Fruit fly (Drosophila melanogaster) whole organism, embryonic: Measurements from ENCODE around the gene Hsp70Aa.

Source experiments
- Atf3 ChIP-seq: fragments of 200-800 bp; sonication (Bioruptor generic); optimal IDR thresholded peaks from 3 replicates; lab custom pipeline; 2016; ENCODE audit warnings: missing biosample characterization, missing genetic modification characterization
- CG10147 ChIP-seq: fragments of 200-800 bp; sonication (Bioruptor generic); optimal IDR thresholded peaks from 2 replicates; lab custom pipeline; 2019; ENCODE audit warnings: missing biosample characterization, mild to moderate bottlenecking, missing genetic modification characterization, moderate library complexity
- CG10366 ChIP-seq: fragments of 200-800 bp; sonication (Bioruptor generic); IDR thresholded peaks from 2 replicates; pipeline ENCODE4 v1.3.6; 2022; ENCODE audit warnings: missing biosample characterization, missing genetic modification characterization
- CG11504 ChIP-seq: fragments of 200-800 bp; sonication (Bioruptor generic); optimal IDR thresholded peaks from 3 replicates; lab custom pipeline; 2019; ENCODE audit warnings: missing biosample characterization, mild to moderate bottlenecking, missing genetic modification characterization, moderate library complexity
- CG12071 ChIP-seq: fragments of 200-800 bp; sonication (Bioruptor generic); optimal IDR thresholded peaks from 3 replicates; lab custom pipeline; 2018; ENCODE audit warnings: missing biosample characterization, mild to moderate bottlenecking, missing genetic modification characterization
- CG1529 ChIP-seq: fragments of 200-800 bp; sonication (Bioruptor generic); optimal IDR thresholded peaks from 3 replicates; lab custom pipeline; 2018; ENCODE audit warnings: missing biosample characterization, missing genetic modification characterization
- CG17361 ChIP-seq: fragments of 200-800 bp; sonication (Bioruptor generic); IDR thresholded peaks from 3 replicates; pipeline ENCODE4 v1.3.6; 2022; ENCODE audit warnings: missing biosample characterization, missing genetic modification characterization
- CG17568 ChIP-seq: fragments of 200-800 bp; sonication (Bioruptor generic); optimal IDR thresholded peaks from 2 replicates; lab custom pipeline; 2018; ENCODE audit warnings: missing biosample characterization, mild to moderate bottlenecking, missing genetic modification characterization, moderate library complexity
- CG2116 ChIP-seq: fragments of 200-800 bp; sonication (Bioruptor generic); optimal IDR thresholded peaks from 3 replicates; lab custom pipeline; 2018; ENCODE audit warnings: missing biosample characterization, mild to moderate bottlenecking, missing genetic modification characterization
- CG2712 ChIP-seq: fragments of 200-800 bp; optimal IDR thresholded peaks from 3 replicates; lab custom pipeline; 2019; ENCODE audit warnings: missing biosample characterization, mild to moderate bottlenecking, missing genetic modification characterization, moderate library complexity
- CG3163 ChIP-seq: fragments of 200-800 bp; sonication (Bioruptor generic); optimal IDR thresholded peaks from 3 replicates; lab custom pipeline; 2016; ENCODE audit warnings: missing biosample characterization, missing genetic modification characterization
- CG5953 ChIP-seq: fragments of 200-800 bp; sonication (Bioruptor generic); IDR thresholded peaks from 2 replicates; pipeline ENCODE4 v1.3.6; 2022; ENCODE audit warnings: missing biosample characterization, missing genetic modification characterization
- CG6654 ChIP-seq: fragments of 200-800 bp; sonication (Bioruptor generic); optimal IDR thresholded peaks from 2 replicates; lab custom pipeline; 2017; ENCODE audit warnings: missing biosample characterization, mild to moderate bottlenecking, missing genetic modification characterization
- CG7372 ChIP-seq: fragments of 200-800 bp; sonication (Bioruptor generic); IDR thresholded peaks from 2 replicates; pipeline ENCODE4 v1.3.6; 2022; ENCODE audit warnings: missing biosample characterization, missing genetic modification characterization
- CTCF ChIP-seq: fragments of 200-800 bp; sonication (Bioruptor generic); optimal IDR thresholded peaks from 2 replicates; lab custom pipeline; 2017; ENCODE audit warnings: missing biosample characterization, mild to moderate bottlenecking, missing genetic modification characterization, moderate library complexity
- D ChIP-seq, 2 experiments: fragments of 200-800 bp in 1 of 2; fragments of >200 bp in 1 of 2; sonication (Bioruptor generic) in 1 of 2; optimal IDR thresholded peaks; 2 replicates in 1 of 2; 3 replicates in 1 of 2; lab custom pipeline; 2017; ENCODE audit warnings: mild to moderate bottlenecking in 1 of 2, missing biosample characterization in 1 of 2, missing genetic modification characterization in 1 of 2, missing genetic modification reagents in 1 of 2
- D19A ChIP-seq: fragments of 200-800 bp; optimal IDR thresholded peaks from 3 replicates; lab custom pipeline; 2019; ENCODE audit warnings: missing biosample characterization, mild to moderate bottlenecking, missing genetic modification characterization, moderate library complexity
- Dek ChIP-seq: fragments of 200-800 bp; sonication (Bioruptor generic); optimal IDR thresholded peaks from 3 replicates; lab custom pipeline; 2019; ENCODE audit warnings: missing biosample characterization, mild to moderate bottlenecking, missing genetic modification characterization, moderate library complexity
- E2f2 ChIP-seq: fragments of 200-800 bp; sonication (Bioruptor generic); IDR thresholded peaks from 2 replicates; pipeline ENCODE4 v1.3.6; 2022; ENCODE audit warnings: missing biosample characterization, missing genetic modification characterization
- GATAe ChIP-seq: fragments of 200-800 bp; sonication (Bioruptor generic); conservative IDR thresholded peaks from 2 replicates; pipeline ENCODE4 v1.3.6; 2022; ENCODE audit warnings: missing biosample characterization, missing genetic modification characterization
- HLHmδ ChIP-seq: fragments of 200-800 bp; sonication (Bioruptor generic); optimal IDR thresholded peaks from 2 replicates; lab custom pipeline; 2018; ENCODE audit warnings: missing biosample characterization, mild to moderate bottlenecking, missing genetic modification characterization, moderate library complexity
- HmgZ ChIP-seq: fragments of 200-800 bp; sonication (Bioruptor generic); optimal IDR thresholded peaks from 2 replicates; lab custom pipeline; 2018; ENCODE audit warnings: missing biosample characterization, mild to moderate bottlenecking, missing genetic modification characterization
- Hmr ChIP-seq: fragments of 200-800 bp; sonication (Bioruptor generic); optimal IDR thresholded peaks from 3 replicates; lab custom pipeline; 2017; ENCODE audit warnings: mild to moderate bottlenecking, missing biosample characterization, missing genetic modification reagents, missing genetic modification characterization
- Hmx ChIP-seq: fragments of 200-800 bp; sonication (Bioruptor generic); optimal IDR thresholded peaks from 2 replicates; lab custom pipeline; 2016; ENCODE audit warnings: missing biosample characterization, missing genetic modification characterization
- Lpt ChIP-seq: fragments of >200 bp; optimal IDR thresholded peaks from 2 replicates; lab custom pipeline; 2018; ENCODE audit warnings: missing biosample characterization, missing genetic modification characterization
- Mes4 ChIP-seq: fragments of 200-800 bp; sonication (Bioruptor generic); optimal IDR thresholded peaks from 2 replicates; lab custom pipeline; 2016; ENCODE audit warnings: missing biosample characterization, missing genetic modification characterization
- NK7.1 ChIP-seq: fragments of 200-800 bp; sonication (Bioruptor generic); optimal IDR thresholded peaks from 3 replicates; lab custom pipeline; 2016; ENCODE audit warnings: missing biosample characterization, missing genetic modification characterization
- Nf-YB ChIP-seq: fragments of 200-800 bp; sonication (Bioruptor generic); optimal IDR thresholded peaks from 3 replicates; lab custom pipeline; 2019; ENCODE audit warnings: missing biosample characterization, mild to moderate bottlenecking, missing genetic modification characterization, moderate library complexity
- Ptx1 ChIP-seq: fragments of 200-800 bp; sonication (Bioruptor generic); IDR thresholded peaks from 2 replicates; pipeline ENCODE4 v1.3.6; 2022; ENCODE audit warnings: missing biosample characterization, missing genetic modification characterization
- Ravus ChIP-seq: fragments of 200-800 bp; sonication (Bioruptor generic); IDR thresholded peaks from 2 replicates; pipeline ENCODE4 v1.3.6; 2022; ENCODE audit warnings: missing biosample characterization, missing genetic modification characterization
- Stat92E ChIP-seq, 3 experiments: fragments of >200 bp in 2 of 3; fragments of 200-800 bp in 1 of 3; sonication (Bioruptor generic) in 1 of 3; optimal IDR thresholded peaks; 2 replicates each; lab custom pipeline; 2017 to 2019; ENCODE audit warnings: missing biosample characterization in 3 of 3, missing genetic modification characterization in 3 of 3, mild to moderate bottlenecking in 1 of 3, moderate library complexity in 1 of 3
- Vsx1 ChIP-seq: fragments of 200-800 bp; sonication (Bioruptor generic); optimal IDR thresholded peaks from 2 replicates; lab custom pipeline; 2017; ENCODE audit warnings: missing biosample characterization, mild to moderate bottlenecking, missing genetic modification characterization, missing genetic modification reagents
- al ChIP-seq: fragments of 200-800 bp; sonication (Bioruptor generic); IDR thresholded peaks from 2 replicates; pipeline ENCODE4 v1.3.6; 2022; ENCODE audit warnings: missing biosample characterization, missing genetic modification characterization
- bowl ChIP-seq: fragments of 200-800 bp; sonication (Bioruptor generic); IDR thresholded peaks from 2 replicates; pipeline ENCODE4 v1.3.6; 2022; ENCODE audit warnings: missing biosample characterization, missing genetic modification characterization
- ci ChIP-seq: fragments of 200-800 bp; sonication (Bioruptor generic); IDR thresholded peaks from 3 replicates; pipeline ENCODE4 v1.3.6; 2022; ENCODE audit warnings: missing biosample characterization, missing genetic modification characterization
- dysf ChIP-seq: fragments of 200-800 bp; sonication (Bioruptor generic); IDR thresholded peaks from 3 replicates; pipeline ENCODE4 v1.3.6; 2022; ENCODE audit warnings: missing biosample characterization, missing genetic modification characterization
- fd64A ChIP-seq: fragments of 200-800 bp; sonication (Bioruptor generic); optimal IDR thresholded peaks from 3 replicates; lab custom pipeline; 2018; ENCODE audit warnings: missing biosample characterization, mild to moderate bottlenecking, missing genetic modification characterization
- hb ChIP-seq: fragments of 200-800 bp; sonication (Bioruptor generic); IDR thresholded peaks from 3 replicates; pipeline ENCODE4 v1.3.6; 2022; ENCODE audit warnings: missing biosample characterization, missing genetic modification characterization; ENCODE audit not compliant: partially characterized antibody
- lmd ChIP-seq: fragments of 200-800 bp; sonication (Bioruptor generic); IDR thresholded peaks from 2 replicates; pipeline ENCODE4 v1.3.6; 2022; ENCODE audit warnings: missing biosample characterization, missing genetic modification characterization
- luna ChIP-seq: fragments of 200-800 bp; sonication (Bioruptor generic); optimal IDR thresholded peaks from 2 replicates; lab custom pipeline; 2016; ENCODE audit warnings: missing biosample characterization, missing genetic modification characterization
- nerfin-2 ChIP-seq: fragments of 200-800 bp; sonication (Bioruptor generic); IDR thresholded peaks from 2 replicates; pipeline ENCODE4 v1.3.6; 2022; ENCODE audit warnings: missing biosample characterization, missing genetic modification characterization; ENCODE audit not compliant: partially characterized antibody
- odd ChIP-seq: fragments of 200-800 bp; sonication (Bioruptor generic); optimal IDR thresholded peaks from 2 replicates; lab custom pipeline; 2017; ENCODE audit warnings: missing biosample characterization, mild to moderate bottlenecking, missing genetic modification characterization
- pfk ChIP-seq: fragments of 200-800 bp; sonication (Bioruptor generic); optimal IDR thresholded peaks from 2 replicates; lab custom pipeline; 2018; ENCODE audit warnings: missing biosample characterization, mild to moderate bottlenecking, missing genetic modification characterization, moderate library complexity
- pzg ChIP-seq: fragments of 200-800 bp; sonication (Bioruptor generic); optimal IDR thresholded peaks from 3 replicates; lab custom pipeline; 2018; ENCODE audit warnings: missing biosample characterization, mild to moderate bottlenecking, missing genetic modification characterization, moderate library complexity
- trh ChIP-seq: fragments of 200-800 bp; sonication (Bioruptor generic); optimal IDR thresholded peaks from 2 replicates; lab custom pipeline; 2016; ENCODE audit warnings: missing biosample characterization, missing genetic modification characterization
- twi ChIP-seq: fragments of 200-800 bp; optimal IDR thresholded peaks from 2 replicates; lab custom pipeline; 2019; ENCODE audit warnings: missing biosample characterization, mild to moderate bottlenecking, missing genetic modification characterization, moderate library complexity
- tx ChIP-seq: fragments of 200-800 bp; sonication (Bioruptor generic); optimal IDR thresholded peaks from 2 replicates; lab custom pipeline; 2016; ENCODE audit warnings: missing biosample characterization, missing genetic modification characterization
- unpg ChIP-seq: fragments of 200-800 bp; sonication (Bioruptor generic); optimal IDR thresholded peaks from 3 replicates; lab custom pipeline; 2018; ENCODE audit warnings: missing biosample characterization, mild to moderate bottlenecking, missing genetic modification characterization, moderate library complexity
- wor ChIP-seq: fragments of 200-800 bp; sonication (Bioruptor generic); IDR thresholded peaks from 2 replicates; pipeline ENCODE4 v1.3.6; 2022; ENCODE audit warnings: missing biosample characterization, missing genetic modification characterization
- z ChIP-seq: fragments of 200-800 bp; sonication (Bioruptor generic); IDR thresholded peaks from 3 replicates; pipeline ENCODE4 v1.3.6; 2022; ENCODE audit warnings: missing biosample characterization, missing genetic modification characterization

Hsp70Aa gene

dm6 chr3R:11967262-11968029 is 11.1 kb upstream of the Hsp70Aa start, which contains the start of the genes CG12213 and GC1 (continued):
- TF ChIP-seq tx (no peak), fd64A (GFP tag; lab: Kevin White, UChicago) (no peak), Dek (tag; lab: Kevin White, UChicago) (peak; percentile 56), CG10147 (peak; percentile 4), Mes4 (GFP tag; lab: Kevin White, UChicago) (no peak), CG1529 (GFP tag; lab: Kevin White, UChicago) (no peak), HmgZ (tag; lab: Kevin White, UChicago) (peak; percentile 21), CTCF (no peak), dysf (GFP tag; lab: Robert Waterston, UW) (no peak), Nf-YB (GFP tag; lab: Kevin White, UChicago) (peak; percentile 39), bowl (no peak), CG12071 (GFP tag; lab: Kevin White, UChicago) (no peak), al (0 out of 2 replicates have a peak, but pooled peaks have one; percentile 17), E2f2 (peak; percentile 81), CG5953 (GFP tag; lab: Robert Waterston, UW) (no peak), hb (GFP tag; lab: Robert Waterston, UW) (peak; percentile 98), z (GFP tag; lab: Robert Waterston, UW) (no peak), CG2712 (tag; lab: Kevin White, UChicago) (peak; percentile 58), D19A (tag; lab: Kevin White, UChicago) (no peak), ci (GFP tag; lab: Robert Waterston, UW) (no peak), trh (GFP tag; lab: Kevin White, UChicago) (no peak), GATAe (no peak), unpg (GFP tag; lab: Kevin White, UChicago) (no peak), CG11504 (tag; lab: Kevin White, UChicago) (peak; percentile 56), Atf3 (no peak), Ravus (GFP tag; lab: Robert Waterston, UW) (no peak), CG10366 (no peak), nerfin-2 (peak; percentile 95), odd (GFP tag; lab: Kevin White, UChicago) (no peak), Vsx1 (peak; percentile 93), twi (tag; lab: Kevin White, UChicago) (peak; percentile 14), lmd (GFP tag; lab: Robert Waterston, UW) (no peak), Ptx1 (GFP tag; lab: Robert Waterston, UW) (no peak), CG2116 (GFP tag; lab: Kevin White, UChicago) (peak; percentile 83), CG3163 (no peak), CG7372 (no peak), pfk (no peak), HLHmδ (no peak), luna (GFP tag; lab: Kevin White, UChicago) (no peak), D (optimal IDR thresholded peaks at IDR 0.05; lab: Kevin White, UChicago) (no peak), D (GFP tag; optimal IDR thresholded peaks at IDR 0.05; lab: Kevin White, UChicago) (no peak), CG6654 (GFP tag; lab: Kevin White, UChicago) (no peak), Lpt (GFP tag; lab: Kevin White, UChicago) (no peak), CG17568 (GFP tag; lab: Kevin White, UChicago) (no peak), NK7.1 (GFP tag; lab: Kevin White, UChicago) (no peak), pzg (GFP tag; lab: Kevin White, UChicago) (peak; percentile 80), Hmx (no peak), Stat92E (GFP tag; optimal IDR thresholded peaks at IDR 0.05; lab: Kevin White, UChicago) (no peak), wor (GFP tag; lab: Robert Waterston, UW) (no peak), Hmr (peak; percentile 37), CG17361 (GFP tag; lab: Robert Waterston, UW) (peak; percentile 61; the same call in 2 of the 3 replicates)
